Worm (Caenorhabditis elegans) whole organism, L1 larva: ENCODE data around the gene srlf-4.

ENCODE experiments used
- C16A3.4 ChIP-seq: fragments of 150-350 bp; optimal IDR thresholded peaks from 2 replicates; lab custom pipeline; 2014; ENCODE audit warnings: missing biosample characterization, missing genetic modification characterization
- C34B4.2 ChIP-seq: sonication (generic microtip); optimal IDR thresholded peaks from 2 replicates; lab custom pipeline; 2017; ENCODE audit warnings: mild to moderate bottlenecking, missing genetic modification characterization, missing compliant biosample characterization
- F16B12.6 ChIP-seq: fragments of 150-350 bp; optimal IDR thresholded peaks from 2 replicates; lab custom pipeline; 2014; ENCODE audit warnings: missing biosample characterization, missing genetic modification characterization
- aha-1 ChIP-seq: fragments of 150-350 bp; optimal IDR thresholded peaks from 2 replicates; lab custom pipeline; 2014; ENCODE audit warnings: missing biosample characterization, missing genetic modification characterization
- ama-1 ChIP-seq: fragments of 150-350 bp; optimal IDR thresholded peaks from 2 replicates; lab custom pipeline; 2014
- ceh-82 ChIP-seq, 3 experiments: fragments of 150-350 bp in 1 of 3; sonication (generic microtip) in 2 of 3; optimal IDR thresholded peaks; 2 replicates each; lab custom pipeline; 2014 to 2017; ENCODE audit warnings: missing biosample characterization in 3 of 3, missing genetic modification characterization in 3 of 3
- ceh-90 ChIP-seq: sonication (generic microtip); optimal IDR thresholded peaks from 2 replicates; lab custom pipeline; 2016; ENCODE audit warnings: missing genetic modification characterization, missing compliant biosample characterization
- efl-1 ChIP-seq, 4 experiments: fragments of 150-350 bp; optimal IDR thresholded peaks in 3 of 4; peaks in 1 of 4; 1 replicate in 1 of 4; 2 replicates in 3 of 4; lab custom pipeline; 2014; ENCODE audit warnings: missing biosample characterization in 2 of 4, missing genetic modification characterization in 2 of 4, missing genetic modification reagents in 2 of 4
- efl-3 ChIP-seq: fragments of 200-800 bp; sonication (Bioruptor generic); optimal IDR thresholded peaks from 2 replicates; lab custom pipeline; 2018; ENCODE audit warnings: mild to moderate bottlenecking, missing genetic modification characterization, missing compliant biosample characterization
- egl-27 ChIP-seq, 2 experiments: fragments of 150-350 bp in 1 of 2; sonication (generic microtip); optimal IDR thresholded peaks; 3 replicates each; lab custom pipeline; 2017 to 2018; ENCODE audit warnings: missing biosample characterization in 2 of 2, missing genetic modification characterization in 2 of 2, missing genetic modification reagents in 2 of 2
- elt-2 ChIP-seq: sonication (generic microtip); optimal IDR thresholded peaks from 2 replicates; lab custom pipeline; 2016; ENCODE audit warnings: missing genetic modification characterization, mild to moderate bottlenecking, inconsistent platforms, missing compliant biosample characterization, missing genetic modification reagents
- elt-3 ChIP-seq, 6 experiments: fragments of 150-350 bp in 1 of 6; sonication (generic microtip); optimal IDR thresholded peaks; 2 replicates each; lab custom pipeline; 2017 to 2018; ENCODE audit warnings: missing biosample characterization in 6 of 6, missing genetic modification characterization in 6 of 6, inconsistent platforms in 1 of 6
- ets-5 ChIP-seq: fragments of 200-800 bp; sonication (Bioruptor generic); IDR thresholded peaks from 2 replicates; pipeline ENCODE4 v1.3.6; 2022; ENCODE audit warnings: missing genetic modification characterization, missing compliant biosample characterization
- fkh-10 ChIP-seq: sonication (generic microtip); optimal IDR thresholded peaks from 2 replicates; lab custom pipeline; 2017; ENCODE audit warnings: missing biosample characterization, missing genetic modification reagents, missing genetic modification characterization
- fkh-8 ChIP-seq: sonication (generic microtip); optimal IDR thresholded peaks from 2 replicates; lab custom pipeline; 2016; ENCODE audit warnings: mild to moderate bottlenecking, missing genetic modification characterization, missing compliant biosample characterization
- irx-1 ChIP-seq: sonication (generic microtip); optimal IDR thresholded peaks from 2 replicates; lab custom pipeline; 2016; ENCODE audit warnings: missing genetic modification characterization, missing compliant biosample characterization
- lin-14 ChIP-seq: fragments of 200-800 bp; sonication (Bioruptor generic); optimal IDR thresholded peaks from 2 replicates; lab custom pipeline; 2018; ENCODE audit warnings: mild to moderate bottlenecking, missing genetic modification characterization, moderate library complexity, missing compliant biosample characterization
- lin-35 ChIP-seq, 2 experiments: fragments of 150-350 bp; optimal IDR thresholded peaks; 2 replicates each; lab custom pipeline; 2014; ENCODE audit warnings: missing biosample characterization in 2 of 2, missing genetic modification characterization in 2 of 2, missing genetic modification reagents in 2 of 2
- lir-3 ChIP-seq: sonication (generic microtip); optimal IDR thresholded peaks from 2 replicates; lab custom pipeline; 2016; ENCODE audit warnings: mild to moderate bottlenecking, missing genetic modification characterization, moderate library complexity, missing compliant biosample characterization; ENCODE audit not compliant: poor library complexity
- mab-9 ChIP-seq: fragments of 200-800 bp; sonication (Bioruptor generic); IDR thresholded peaks from 2 replicates; pipeline ENCODE4 v1.3.6; 2022; ENCODE audit warnings: missing genetic modification reagents, missing genetic modification characterization, missing compliant biosample characterization
- mdl-1 ChIP-seq, 2 experiments: fragments of 150-350 bp; optimal IDR thresholded peaks; 2 replicates each; lab custom pipeline; 2014 to 2017; ENCODE audit warnings: missing biosample characterization in 2 of 2, missing genetic modification characterization in 2 of 2, inconsistent platforms in 1 of 2
- nhr-20 ChIP-seq: sonication (generic microtip); optimal IDR thresholded peaks from 2 replicates; lab custom pipeline; 2016; ENCODE audit warnings: mild to moderate bottlenecking, missing genetic modification characterization, missing compliant biosample characterization
- nhr-71 ChIP-seq: sonication (generic microtip); optimal IDR thresholded peaks from 2 replicates; lab custom pipeline; 2016; ENCODE audit warnings: mild to moderate bottlenecking, missing genetic modification characterization, moderate library complexity, missing compliant biosample characterization
- nhr-76 ChIP-seq: sonication (generic microtip); optimal IDR thresholded peaks from 2 replicates; lab custom pipeline; 2017; ENCODE audit warnings: missing biosample characterization, missing genetic modification characterization
- nhr-85 ChIP-seq: sonication (generic microtip); peaks from one replicate; lab custom pipeline; 2016; ENCODE audit warnings: missing genetic modification characterization, inconsistent platforms, missing compliant biosample characterization
- nhr-90 ChIP-seq: sonication (generic microtip); optimal IDR thresholded peaks from 2 replicates; lab custom pipeline; 2016; ENCODE audit warnings: mild to moderate bottlenecking, missing genetic modification characterization, missing compliant biosample characterization; ENCODE audit not compliant: poor library complexity
- skn-1 ChIP-seq: fragments of 150-350 bp; optimal IDR thresholded peaks from 2 replicates; lab custom pipeline; 2014; ENCODE audit warnings: missing biosample characterization, missing genetic modification characterization
- snpc-4 ChIP-seq: fragments of 150-350 bp; optimal IDR thresholded peaks from 2 replicates; lab custom pipeline; 2014; ENCODE audit warnings: missing biosample characterization, missing genetic modification characterization
- sox-4 ChIP-seq: sonication (generic microtip); optimal IDR thresholded peaks from 2 replicates; lab custom pipeline; 2016; ENCODE audit warnings: missing genetic modification characterization, missing compliant biosample characterization
- sup-37 ChIP-seq: fragments of 200-800 bp; sonication (Bioruptor generic); optimal IDR thresholded peaks from 2 replicates; lab custom pipeline; 2018; ENCODE audit warnings: mild to moderate bottlenecking, missing genetic modification characterization, missing compliant biosample characterization
- swsn-7 ChIP-seq: sonication (generic microtip); optimal IDR thresholded peaks from 2 replicates; lab custom pipeline; 2016; ENCODE audit warnings: missing genetic modification characterization, missing compliant biosample characterization
- tbx-2 ChIP-seq: sonication (generic microtip); optimal IDR thresholded peaks from 2 replicates; lab custom pipeline; 2016; ENCODE audit warnings: missing genetic modification characterization, missing compliant biosample characterization
- tlp-1 ChIP-seq: fragments of 150-350 bp; optimal IDR thresholded peaks from 2 replicates; lab custom pipeline; 2014; ENCODE audit warnings: missing biosample characterization, missing genetic modification characterization
- unc-98 ChIP-seq: fragments of 200-800 bp; sonication (Bioruptor generic); IDR thresholded peaks from 2 replicates; pipeline ENCODE4 v1.3.6; 2022; ENCODE audit warnings: missing genetic modification characterization, missing compliant biosample characterization
- ztf-4 ChIP-seq: fragments of 150-350 bp; optimal IDR thresholded peaks from 2 replicates; lab custom pipeline; 2014; ENCODE audit warnings: missing biosample characterization, missing genetic modification characterization

The srlf-4 gene

DNA sequence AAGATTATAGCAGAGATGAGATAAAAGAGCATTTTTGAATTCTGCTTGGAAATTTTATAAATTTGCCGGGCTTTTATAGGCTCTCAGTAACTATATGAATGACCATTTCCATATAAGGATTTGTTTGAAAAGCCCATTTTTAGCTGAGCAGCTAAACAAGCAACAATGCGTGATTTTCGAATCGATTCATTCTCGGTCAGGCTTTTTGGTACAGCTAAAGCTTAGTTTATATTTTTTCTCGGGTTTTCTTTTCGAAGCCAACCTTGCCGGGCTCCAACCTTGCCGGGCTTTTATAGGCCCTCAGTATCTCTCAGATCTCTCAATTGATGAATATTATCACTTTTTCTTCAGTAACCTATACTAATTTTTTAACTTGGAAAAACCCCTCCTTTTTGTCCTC, at the start of gene srlf-4:
Gene srlf-4, minus strand, starts transcription at position 101 of the 400 bp plus-strand sequence.
- TF ChIP-seq ama-1, result no peak
- no peak for TF ChIP-seq nhr-76 (tag; lab: Kevin White, UChicago)
- TF ChIP-seq fkh-10 (GFP tag; lab: Kevin White, UChicago), result no peak
- TF ChIP-seq lin-14 (GFP tag; lab: Kevin White, UChicago), result no peak
- no peak for TF ChIP-seq tbx-2 (tag; lab: Kevin White, UChicago)
- no peak for TF ChIP-seq irx-1 (tag; lab: Kevin White, UChicago)
- TF ChIP-seq elt-3 (tag; optimal IDR thresholded peaks at IDR 0.05; lab: Kevin White, UChicago), result no peak
- TF ChIP-seq tlp-1 (tag; lab: Kevin White, UChicago), result no peak
- no peak for TF ChIP-seq egl-27 (tag; optimal IDR thresholded peaks at IDR 0.05; lab: Kevin White, UChicago)
- TF ChIP-seq nhr-85 (tag; lab: Kevin White, UChicago), result no peak
- TF ChIP-seq nhr-90 (tag; lab: Kevin White, UChicago), result no peak
- no peak for TF ChIP-seq aha-1
- TF ChIP-seq snpc-4 (tag; lab: Kevin White, UChicago), result no peak
- no peak for TF ChIP-seq ceh-90 (tag; lab: Kevin White, UChicago)

DNA sequence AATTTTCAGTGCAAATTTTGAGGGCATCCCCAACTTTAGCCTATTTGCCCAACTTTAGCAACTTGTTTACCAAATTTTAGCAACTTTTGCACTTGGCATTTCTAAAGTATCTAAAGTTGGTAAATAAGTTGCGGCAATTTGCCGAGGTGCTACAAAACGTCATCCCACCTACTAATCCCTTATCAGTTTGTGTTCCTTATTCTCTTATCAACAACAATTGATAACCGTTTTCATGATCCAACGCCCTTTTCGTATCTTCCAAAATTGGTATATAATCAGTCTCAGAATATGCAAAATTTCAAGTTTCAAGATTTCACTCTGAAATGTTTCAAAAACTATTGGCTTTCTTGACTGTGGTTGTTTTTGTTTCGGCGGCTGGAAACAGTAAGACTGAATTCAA, 49.1 kb upstream of the srlf-4 start, which contains the start of gene F55G11.4:
Gene F55G11.4, plus strand, starts transcription at position 289 of the 400 bp plus-strand sequence.
- TF ChIP-seq elt-2 (tag; lab: Kevin White, UChicago), result peak; percentile 77
- no peak for TF ChIP-seq ets-5

DNA sequence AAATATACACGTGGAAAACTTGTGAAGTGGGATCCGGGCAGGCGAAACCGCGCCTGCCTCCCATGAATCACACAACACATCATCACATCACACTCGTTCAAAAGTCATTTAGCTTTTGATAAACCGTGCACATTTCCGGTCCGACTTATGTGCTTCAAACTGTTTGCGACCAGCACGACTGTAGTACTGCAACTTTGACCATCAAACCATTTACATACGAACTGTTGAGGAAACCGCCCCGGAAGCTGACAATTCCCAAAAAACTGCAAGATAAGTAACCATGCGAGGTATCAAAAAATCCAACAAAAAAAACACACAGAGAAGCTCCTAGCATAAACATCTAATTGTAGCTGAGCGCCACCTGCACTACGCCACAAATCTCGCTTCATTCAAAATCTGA, 48.5 kb upstream of the srlf-4 start:
- no peak for TF ChIP-seq nhr-20 (tag; lab: Kevin White, UChicago)
- TF ChIP-seq F16B12.6 (tag; lab: Kevin White, UChicago), result no peak
- TF ChIP-seq C34B4.2 (tag; lab: Kevin White, UChicago), result no peak
- TF ChIP-seq mab-9, result no peak
- TF ChIP-seq lir-3 (tag; lab: Kevin White, UChicago), result no peak
- no peak for TF ChIP-seq ceh-90 (tag; lab: Kevin White, UChicago)
- no peak for TF ChIP-seq lin-35 (GFP tag; optimal IDR thresholded peaks at IDR 0.05; lab: Kevin White, UChicago)

DNA sequence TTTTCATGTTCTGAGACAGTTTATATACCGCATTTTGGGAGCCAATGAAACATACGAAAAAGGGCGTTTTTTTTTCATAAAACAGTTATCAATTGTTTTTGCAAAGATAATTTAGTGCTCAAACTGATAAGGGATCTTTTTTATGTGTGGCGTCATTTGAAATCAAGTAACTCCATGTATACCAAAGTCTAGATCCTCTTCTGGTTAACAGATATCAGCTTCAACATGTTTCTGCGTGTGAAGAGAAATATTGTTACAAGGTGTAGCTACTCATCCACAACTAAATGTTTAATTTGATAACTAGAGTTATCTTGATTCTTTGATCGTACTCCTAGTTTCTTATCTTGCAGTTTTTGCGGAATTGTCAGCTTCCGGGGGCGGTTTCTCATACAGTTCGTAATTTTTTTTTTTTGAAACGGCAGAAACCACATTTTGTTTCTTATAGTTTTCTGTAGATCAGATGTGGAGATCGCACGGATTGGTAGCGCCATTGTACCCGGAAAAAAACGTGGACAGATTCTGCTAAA, 47.8 kb upstream of the srlf-4 start:
- TF ChIP-seq swsn-7 (tag; lab: Kevin White, UChicago), result no peak
- peak; percentile 93 for TF ChIP-seq elt-2 (tag; lab: Kevin White, UChicago)
- TF ChIP-seq, all 84 proteins: peak for 1

DNA sequence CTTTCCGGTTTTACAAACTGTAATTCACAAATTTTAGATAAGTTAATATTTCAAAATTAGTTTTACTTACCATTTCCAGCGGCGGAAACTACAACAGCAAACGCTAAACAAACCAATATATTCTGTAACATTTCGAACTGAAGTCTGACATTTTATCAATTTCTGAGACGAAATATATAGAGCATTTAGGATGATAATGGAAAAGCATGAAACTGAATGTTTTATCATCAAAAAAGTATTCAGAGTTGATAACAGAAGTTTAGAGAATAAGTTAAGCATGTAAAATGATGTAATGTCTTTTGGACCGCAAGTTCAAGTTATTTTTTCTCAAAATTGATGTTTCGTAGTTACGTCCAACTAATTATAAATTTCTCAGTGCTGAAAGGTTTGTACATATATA, 44.9 kb upstream of the srlf-4 start, which contains the start of gene F55G11.2:
Gene F55G11.2, minus strand, starts transcription at position 149 of the 400 bp plus-strand sequence.
- peak; percentile 6 for TF ChIP-seq skn-1 (tag; lab: Kevin White, UChicago)
- TF ChIP-seq efl-1 (optimal IDR thresholded peaks at IDR 0.05; lab: Kevin White, UChicago), result no peak
- TF ChIP-seq efl-1 (GFP tag; optimal IDR thresholded peaks at IDR 0.05 in 1 of 2; lab: Kevin White, UChicago), result peak in 1 of 2 experiments; percentile 87
- no peak for TF ChIP-seq ets-5
- TF ChIP-seq mdl-1 (tag; optimal IDR thresholded peaks at IDR 0.05; lab: Kevin White, UChicago), result no peak
- TF ChIP-seq F16B12.6 (tag; lab: Kevin White, UChicago), result no peak
- TF ChIP-seq elt-2 (tag; lab: Kevin White, UChicago), result peak; percentile 86
- no peak for TF ChIP-seq nhr-71 (tag; lab: Kevin White, UChicago)
- TF ChIP-seq unc-98 (GFP tag; lab: Robert Waterston, UW), result no peak

DNA sequence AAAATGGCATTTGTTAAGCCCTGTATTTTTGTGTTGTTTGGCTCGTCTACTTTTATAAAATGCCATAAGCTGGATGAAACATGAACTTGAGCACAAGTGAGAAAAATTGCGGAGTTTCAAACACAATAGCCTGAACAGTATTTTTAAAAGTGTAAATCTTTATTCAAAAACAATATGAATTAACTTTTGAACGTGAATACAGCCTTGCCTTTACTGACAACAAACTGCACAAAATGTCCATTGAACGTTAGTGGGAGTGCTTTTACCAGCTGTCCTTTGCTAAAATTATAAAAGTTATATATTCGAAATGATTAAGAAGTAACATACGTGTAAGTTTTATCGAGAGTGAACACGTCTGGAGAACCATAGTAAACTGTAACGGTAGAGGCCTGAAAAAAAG, 43.1 kb upstream of the srlf-4 start:
- TF ChIP-seq sup-37 (no peak), C16A3.4 (tag; lab: Kevin White, UChicago) (no peak), efl-3 (GFP tag; lab: Kevin White, UChicago) (no peak), C34B4.2 (tag; lab: Kevin White, UChicago) (no peak), sox-4 (tag; lab: Kevin White, UChicago) (no peak), nhr-76 (tag; lab: Kevin White, UChicago) (no peak), ceh-82 (tag; optimal IDR thresholded peaks at IDR 0.05; lab: Kevin White, UChicago) (no peak), fkh-8 (tag; lab: Kevin White, UChicago) (no peak), ztf-4 (tag; lab: Kevin White, UChicago) (no peak), ets-5 (no peak)
- TF ChIP-seq, all 84 proteins: peak for 0
